Fruit fly (Drosophila melanogaster) whole organism, embryonic: ENCODE data around the gene Cngl.

Experiments used
- CG11093 ChIP-seq: fragments of 200-800 bp; sonication (Bioruptor generic); IDR thresholded peaks from 3 replicates; pipeline ENCODE4 v1.3.6; 2022; ENCODE audit warnings: missing biosample characterization, missing genetic modification characterization
- CG13624 ChIP-seq: fragments of 200-800 bp; sonication (Bioruptor generic); optimal IDR thresholded peaks from 2 replicates; lab custom pipeline; 2016; ENCODE audit warnings: missing biosample characterization, missing genetic modification characterization
- CG15514 ChIP-seq: fragments of 200-800 bp; sonication (Bioruptor generic); optimal IDR thresholded peaks from 3 replicates; lab custom pipeline; 2017; ENCODE audit warnings: missing biosample characterization, missing genetic modification characterization, mild to moderate bottlenecking, moderate library complexity, missing genetic modification reagents
- CG2116 ChIP-seq: fragments of 200-800 bp; sonication (Bioruptor generic); optimal IDR thresholded peaks from 3 replicates; lab custom pipeline; 2018; ENCODE audit warnings: missing biosample characterization, mild to moderate bottlenecking, missing genetic modification characterization
- NC2β ChIP-seq: fragments of 200-800 bp; sonication (Bioruptor generic); optimal IDR thresholded peaks from 2 replicates; lab custom pipeline; 2016; ENCODE audit warnings: missing biosample characterization, missing genetic modification characterization
- bcd ChIP-seq: fragments of 200-800 bp; sonication (Bioruptor generic); optimal IDR thresholded peaks from 2 replicates; lab custom pipeline; 2017; ENCODE audit warnings: missing biosample characterization, mild to moderate bottlenecking, missing genetic modification characterization
- chif ChIP-seq, 2 experiments: fragments of 200-800 bp; sonication (Bioruptor generic); optimal IDR thresholded peaks; 3 replicates each; lab custom pipeline; 2016; ENCODE audit warnings: missing biosample characterization in 2 of 2, missing genetic modification characterization in 2 of 2
- luna ChIP-seq: fragments of 200-800 bp; sonication (Bioruptor generic); optimal IDR thresholded peaks from 2 replicates; lab custom pipeline; 2016; ENCODE audit warnings: missing biosample characterization, missing genetic modification characterization
- org-1 ChIP-seq: fragments of 200-800 bp; sonication (Bioruptor generic); optimal IDR thresholded peaks from 2 replicates; lab custom pipeline; 2017; ENCODE audit warnings: missing biosample characterization, missing genetic modification characterization
- pzg ChIP-seq: fragments of 200-800 bp; sonication (Bioruptor generic); optimal IDR thresholded peaks from 3 replicates; lab custom pipeline; 2018; ENCODE audit warnings: missing biosample characterization, mild to moderate bottlenecking, missing genetic modification characterization, moderate library complexity

DNA sequence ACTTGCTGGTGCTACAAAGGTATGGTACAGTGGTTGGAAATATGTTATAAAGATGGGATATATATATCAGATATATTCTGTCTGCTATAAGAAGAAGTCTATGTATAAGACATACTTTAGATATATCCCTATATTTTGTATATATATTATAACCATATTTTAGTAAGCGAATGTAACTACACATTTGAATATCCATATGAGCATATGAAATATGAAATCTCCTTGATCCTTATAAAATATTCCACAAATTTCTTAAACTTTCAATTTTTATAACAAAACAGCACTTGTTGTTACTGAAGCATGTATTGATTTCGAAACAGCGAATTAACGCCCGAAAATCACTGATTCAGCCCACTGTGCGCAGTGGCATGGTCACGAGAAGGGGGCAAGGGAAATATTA is 76.6 kb downstream of the Cngl start:
- TF ChIP-seq pzg (GFP tag; lab: Kevin White, UChicago) (no peak), bcd (GFP tag; lab: Kevin White, UChicago) (no peak), chif (GFP tag; optimal IDR thresholded peaks at IDR 0.05; lab: Kevin White, UChicago) (no peak), CG2116 (no peak), luna (GFP tag; lab: Kevin White, UChicago) (no peak), CG13624 (GFP tag; lab: Kevin White, UChicago) (no peak), org-1 (GFP tag; lab: Kevin White, UChicago) (no peak), NC2β (GFP tag; lab: Kevin White, UChicago) (no peak), CG11093 (no peak), CG15514 (GFP tag; lab: Kevin White, UChicago) (no peak)
